Worm (Caenorhabditis elegans): ENCODE measurements around the gene E01G6.1.

E01G6.1 gene

DNA sequence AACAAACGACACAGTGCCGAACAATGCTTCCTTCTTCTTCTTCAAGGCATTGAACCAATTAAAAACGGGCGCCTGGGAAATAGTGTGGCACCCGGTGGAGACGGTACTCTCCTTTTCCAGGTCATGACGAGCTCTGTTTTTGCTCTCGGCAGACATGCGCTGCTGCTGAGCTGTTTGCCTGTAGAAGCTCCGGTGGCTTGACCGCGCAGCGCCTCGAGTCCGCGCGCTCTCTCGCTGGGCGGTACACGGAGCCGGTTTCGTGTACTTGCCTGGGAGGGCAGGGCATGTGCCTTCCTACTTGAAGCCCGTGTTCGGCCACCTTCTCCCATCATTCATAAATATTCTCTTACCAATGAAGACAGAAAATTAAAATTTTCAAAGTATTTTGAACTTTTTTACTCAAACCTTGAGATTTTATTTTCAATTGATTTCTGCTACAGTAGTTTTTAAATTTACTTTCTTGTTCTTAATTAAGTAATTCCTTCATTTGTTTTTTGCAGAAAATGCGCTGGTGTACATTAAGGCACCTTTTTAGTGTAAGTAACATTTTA is at the start of gene E01G6.1:
Gene E01G6.1 (plus strand): TSS at position 501 of the 551 bp plus-strand sequence.
- TF ChIP-seq dsc-1 (tag; optimal IDR thresholded peaks at IDR 0.05) (no peak), tbx-2 (tag; optimal IDR thresholded peaks at IDR 0.05) (no peak), aha-1 (tag; optimal IDR thresholded peaks at IDR 0.05) (no peak), C16A3.4 (tag; optimal IDR thresholded peaks at IDR 0.05) (no peak), nhr-19 (GFP tag; conservative IDR thresholded peaks at IDR 0.05) (no peak), pax-3 (tag; optimal IDR thresholded peaks at IDR 0.05) (no peak), zip-4 (GFP tag; optimal IDR thresholded peaks at IDR 0.05) (no peak), ceh-63 (GFP tag; optimal IDR thresholded peaks at IDR 0.05) (no peak), hlh-4 (tag; optimal IDR thresholded peaks at IDR 0.05) (no peak), skn-1 (tag; optimal IDR thresholded peaks at IDR 0.05) (no peak), isw-1 (GFP tag; IDR thresholded peaks at IDR 0.05) (no peak), efl-3 (GFP tag; optimal IDR thresholded peaks at IDR 0.05) (no peak), dpl-1 (GFP tag; optimal IDR thresholded peaks at IDR 0.05) (no peak), mdl-1 (tag; optimal IDR thresholded peaks at IDR 0.05) (no peak), lin-15B (tag; optimal IDR thresholded peaks at IDR 0.05) (no peak), hpl-2 (GFP tag; optimal IDR thresholded peaks at IDR 0.05) (no peak), rnt-1 (tag; optimal IDR thresholded peaks at IDR 0.05) (no peak), nhr-71 (tag; optimal IDR thresholded peaks at IDR 0.05) (no peak), unc-98 (GFP tag; IDR thresholded peaks at IDR 0.05) (no peak)

DNA sequence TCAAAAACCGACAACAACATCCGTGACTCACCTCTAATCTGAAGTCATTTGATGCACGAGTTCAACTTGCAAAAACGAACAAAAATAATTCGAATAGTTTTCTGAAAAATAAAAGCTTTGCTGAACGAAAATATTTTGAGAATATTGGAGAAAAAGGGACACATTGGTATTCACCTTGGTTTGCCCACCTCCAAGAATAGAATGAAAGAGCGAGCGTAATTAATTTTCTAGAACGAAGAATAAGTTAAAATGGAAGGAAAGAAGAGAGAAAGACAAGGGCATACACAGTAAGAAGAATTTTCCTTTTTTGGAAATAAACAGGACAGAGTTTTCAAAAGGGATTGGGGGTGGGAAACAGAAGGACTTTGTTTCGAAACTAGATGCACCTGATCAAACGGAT is 47.9 kb upstream of the E01G6.1 start, which contains the start of gene cab-1:
Gene cab-1 (minus strand): TSS at position 101 of the 400 bp plus-strand sequence.
- TF ChIP-seq nhr-12 (tag; optimal IDR thresholded peaks at IDR 0.05) (no peak), lin-35 (GFP tag; optimal IDR thresholded peaks at IDR 0.05) (no peak), jun-1 (tag; optimal IDR thresholded peaks at IDR 0.05) (no peak)

DNA sequence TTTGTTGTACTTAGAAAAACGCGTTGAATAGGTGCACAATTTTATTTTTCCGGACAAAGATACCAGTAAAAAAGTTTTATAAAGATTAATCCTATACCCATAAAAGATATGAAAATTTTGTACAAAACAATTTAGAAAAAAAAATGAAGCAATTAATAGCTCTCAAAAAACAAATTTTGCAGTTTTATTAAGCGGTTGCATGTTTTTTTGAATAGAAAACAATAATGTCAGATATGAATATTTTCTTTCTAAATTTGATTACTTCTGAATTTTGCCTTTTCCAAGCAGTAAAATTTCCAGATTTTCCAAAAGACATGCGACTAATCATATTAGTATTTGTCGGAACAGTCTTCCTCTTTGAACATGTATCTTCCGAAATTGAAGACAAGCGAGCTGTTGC is 43.7 kb upstream of the E01G6.1 start, which contains the start of gene C23H4.8:
Gene C23H4.8 (plus strand): TSS at position 301 of the 400 bp plus-strand sequence.
- no peak for TF ChIP-seq dsc-1 (tag; optimal IDR thresholded peaks at IDR 0.05)
- no peak for TF ChIP-seq fos-1 (tag; optimal IDR thresholded peaks at IDR 0.05)
- TF ChIP-seq zip-4 (GFP tag; optimal IDR thresholded peaks at IDR 0.05), result no peak
- no peak for TF ChIP-seq ztf-11 (tag; optimal IDR thresholded peaks at IDR 0.05)
- TF ChIP-seq pag-3 (tag; optimal IDR thresholded peaks at IDR 0.05; ENCODE audit: borderline replicate concordance, insufficient read depth), result no peak
- TF ChIP-seq unc-62 (GFP tag; optimal IDR thresholded peaks at IDR 0.05), result no peak
- TF ChIP-seq dpl-1 (GFP tag; optimal IDR thresholded peaks at IDR 0.05), result no peak
- TF ChIP-seq swsn-7 (tag; optimal IDR thresholded peaks at IDR 0.05), result no peak
- TF ChIP-seq snpc-4 (tag; optimal IDR thresholded peaks at IDR 0.05), result no peak
- TF ChIP-seq xbp-1 (tag; optimal IDR thresholded peaks at IDR 0.05), result no peak
- no peak for TF ChIP-seq fkh-8 (tag; optimal IDR thresholded peaks at IDR 0.05)
- no peak for TF ChIP-seq ets-5 (GFP tag; IDR thresholded peaks at IDR 0.05)

DNA sequence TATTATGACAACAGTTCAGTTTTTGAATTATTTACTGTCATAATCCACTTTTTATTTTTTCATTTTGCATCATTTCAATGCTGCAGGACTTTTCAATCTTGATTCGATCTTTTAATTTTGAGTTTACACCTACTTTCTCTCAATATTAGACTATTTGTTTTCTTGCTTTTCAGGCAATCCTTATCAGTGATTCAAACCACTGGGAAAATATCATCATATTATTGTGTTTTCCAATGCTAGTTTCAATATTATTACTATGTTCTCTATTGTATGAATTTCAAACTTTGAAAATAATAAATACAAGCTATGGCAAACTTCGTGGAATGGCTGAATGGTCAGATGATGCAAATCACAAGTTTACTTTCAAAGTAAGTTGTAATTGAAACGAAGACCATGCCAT is 41.2 kb upstream of the E01G6.1 start, which contains the start of gene cest-8:
Gene cest-8 (plus strand): TSS at position 184 of the 400 bp plus-strand sequence.
- TF ChIP-seq efl-3 (GFP tag; optimal IDR thresholded peaks at IDR 0.05), result no peak

DNA sequence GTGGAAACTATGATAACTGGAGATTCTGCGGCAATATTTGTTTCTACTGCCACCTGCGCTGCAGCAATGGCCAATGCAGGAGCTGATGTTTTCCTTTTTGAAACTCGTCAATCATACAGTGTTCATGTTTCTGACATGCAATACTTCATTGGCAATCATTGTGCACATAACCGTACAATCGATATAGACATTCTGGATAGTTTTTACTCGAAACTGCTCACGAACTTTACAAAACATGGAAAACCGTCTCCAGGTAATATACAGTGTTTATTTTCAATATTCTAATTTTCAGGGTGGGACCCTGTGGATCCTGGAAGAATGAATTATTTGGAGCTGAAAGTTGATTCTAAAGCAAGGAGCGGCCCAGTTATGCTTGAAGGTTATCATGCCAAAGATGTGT is 38.9 kb upstream of the E01G6.1 start, which contains the start of gene cest-9.2:
Gene cest-9.2 (plus strand): TSS at position 301 of the 400 bp plus-strand sequence.
- TF ChIP-seq ceh-63 (GFP tag; optimal IDR thresholded peaks at IDR 0.05) (no peak), lin-39 (tag; optimal IDR thresholded peaks at IDR 0.05) (no peak), alr-1 (tag; optimal IDR thresholded peaks at IDR 0.05; ENCODE audit: borderline replicate concordance) (no peak), sptf-1 (tag; optimal IDR thresholded peaks at IDR 0.05) (no peak), lin-35 (GFP tag; optimal IDR thresholded peaks at IDR 0.05) (no peak), ceh-90 (tag; optimal IDR thresholded peaks at IDR 0.05) (no peak), vab-15 (tag; optimal IDR thresholded peaks at IDR 0.05) (no peak), Y116A8C.19 (tag; optimal IDR thresholded peaks at IDR 0.05; ENCODE audit: borderline replicate concordance) (no peak), ama-1 (optimal IDR thresholded peaks at IDR 0.05) (no peak), aly-2 (tag; optimal IDR thresholded peaks at IDR 0.05) (no peak), nhr-77 (tag; optimal IDR thresholded peaks at IDR 0.05) (no peak), tlp-1 (tag; optimal IDR thresholded peaks at IDR 0.05) (no peak), hlh-17 (GFP tag; optimal IDR thresholded peaks at IDR 0.05; ENCODE audit: borderline replicate concordance) (no peak), nhr-237 (tag; optimal IDR thresholded peaks at IDR 0.05) (no peak), dpl-1 (GFP tag; optimal IDR thresholded peaks at IDR 0.05) (no peak), efl-3 (GFP tag; optimal IDR thresholded peaks at IDR 0.05) (no peak)
